Worm (Caenorhabditis elegans): Measurements from ENCODE around the gene ZC190.4.

DNA sequence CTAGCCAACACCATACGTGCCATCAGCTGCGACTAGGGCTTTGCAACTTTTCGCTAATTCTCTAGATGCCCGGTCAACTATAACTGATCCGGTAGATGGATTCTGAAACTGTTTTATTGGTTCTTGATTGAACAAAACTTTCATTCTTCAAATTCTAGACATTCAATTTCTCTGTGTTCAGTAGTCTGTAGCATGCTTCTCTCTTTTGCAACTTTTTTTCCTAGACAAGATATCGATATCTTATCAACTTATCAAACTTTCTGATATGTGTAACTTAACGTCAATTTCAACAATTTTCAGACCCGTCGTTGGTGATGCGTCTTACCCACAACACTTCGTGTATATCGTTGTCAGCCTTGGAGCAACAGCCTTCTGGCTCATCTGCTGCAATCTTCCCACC is at the start of gene ZC190.4:
- no peak for TF ChIP-seq ztf-11 (tag; optimal IDR thresholded peaks at IDR 0.05)
- no peak for TF ChIP-seq ceh-82 (tag; optimal IDR thresholded peaks at IDR 0.05)
- TF ChIP-seq unc-39 (tag; optimal IDR thresholded peaks at IDR 0.05): no peak
- TF ChIP-seq skn-1 (tag; optimal IDR thresholded peaks at IDR 0.05): no peak
- no peak for TF ChIP-seq unc-62 (GFP tag; optimal IDR thresholded peaks at IDR 0.05)
- no peak for TF ChIP-seq nhr-10 (tag; optimal IDR thresholded peaks at IDR 0.05)
- TF ChIP-seq egl-27 (tag; optimal IDR thresholded peaks at IDR 0.05): no peak
- TF ChIP-seq snpc-4 (tag; optimal IDR thresholded peaks at IDR 0.05): no peak
- no peak for TF ChIP-seq aly-2 (tag; optimal IDR thresholded peaks at IDR 0.05)
- TF ChIP-seq Y55F3AM.14 (GFP tag; optimal IDR thresholded peaks at IDR 0.05): no peak
- no peak for TF ChIP-seq ama-1 (optimal IDR thresholded peaks at IDR 0.05)
- TF ChIP-seq nhr-11 (tag; optimal IDR thresholded peaks at IDR 0.05): no peak
